Fruit fly (Drosophila melanogaster) whole organism, embryonic: ENCODE results near the gene CG7653.

ENCODE experiments used
- Aef1 ChIP-seq: fragments of 200-800 bp; sonication (Bioruptor generic); IDR thresholded peaks from 3 replicates; pipeline ENCODE4 v1.3.6; 2022; ENCODE audit warnings: missing biosample characterization, missing genetic modification characterization
- CG10431 ChIP-seq: fragments of 200-800 bp; sonication (Bioruptor generic); optimal IDR thresholded peaks from 3 replicates; lab custom pipeline; 2018; ENCODE audit warnings: missing biosample characterization, mild to moderate bottlenecking, missing genetic modification characterization
- CG10543 ChIP-seq: fragments of 200-800 bp; sonication (Bioruptor generic); optimal IDR thresholded peaks from 3 replicates; lab custom pipeline; 2017; ENCODE audit warnings: missing biosample characterization, mild to moderate bottlenecking, missing genetic modification characterization, moderate library complexity
- CG1233 ChIP-seq: fragments of 200-800 bp; sonication (Bioruptor generic); optimal IDR thresholded peaks from 4 replicates; lab custom pipeline; 2018; ENCODE audit warnings: missing biosample characterization, mild to moderate bottlenecking, missing genetic modification characterization
- CG15011 ChIP-seq: fragments of 200-800 bp; sonication (Bioruptor generic); optimal IDR thresholded peaks from 3 replicates; lab custom pipeline; 2018; ENCODE audit warnings: missing biosample characterization, mild to moderate bottlenecking, missing genetic modification characterization
- CG15269 ChIP-seq: fragments of 200-800 bp; sonication (Bioruptor generic); optimal IDR thresholded peaks from 2 replicates; lab custom pipeline; 2018; ENCODE audit warnings: missing biosample characterization, mild to moderate bottlenecking, missing genetic modification characterization, moderate library complexity
- CG17361 ChIP-seq: fragments of 200-800 bp; sonication (Bioruptor generic); IDR thresholded peaks from 3 replicates; pipeline ENCODE4 v1.3.6; 2022; ENCODE audit warnings: missing biosample characterization, missing genetic modification characterization
- CG17568 ChIP-seq: fragments of 200-800 bp; sonication (Bioruptor generic); optimal IDR thresholded peaks from 2 replicates; lab custom pipeline; 2018; ENCODE audit warnings: missing biosample characterization, mild to moderate bottlenecking, missing genetic modification characterization, moderate library complexity
- CG31365 ChIP-seq: fragments of 200-800 bp; sonication (Bioruptor generic); optimal IDR thresholded peaks from 2 replicates; lab custom pipeline; 2018; ENCODE audit warnings: missing biosample characterization, mild to moderate bottlenecking, missing genetic modification characterization
- CG32532 ChIP-seq: fragments of 200-800 bp; sonication (Bioruptor generic); IDR thresholded peaks from 2 replicates; pipeline ENCODE4 v1.3.6; 2022; ENCODE audit warnings: missing biosample characterization, missing genetic modification characterization
- CG3847 ChIP-seq: fragments of 200-800 bp; sonication (Bioruptor generic); IDR thresholded peaks from 2 replicates; pipeline ENCODE4 v1.3.6; 2022; ENCODE audit warnings: missing biosample characterization, missing genetic modification characterization
- CG6175 ChIP-seq: fragments of 200-800 bp; sonication (Bioruptor generic); IDR thresholded peaks from 3 replicates; pipeline ENCODE4 v1.3.6; 2022; ENCODE audit warnings: missing biosample characterization, missing genetic modification characterization
- CG6765 ChIP-seq: fragments of 200-800 bp; sonication (Bioruptor generic); optimal IDR thresholded peaks from 3 replicates; lab custom pipeline; 2017; ENCODE audit warnings: missing biosample characterization, mild to moderate bottlenecking, missing genetic modification characterization
- CG7271 ChIP-seq: fragments of 200-800 bp; sonication (Bioruptor generic); optimal IDR thresholded peaks from 2 replicates; lab custom pipeline; 2018; ENCODE audit warnings: missing biosample characterization, mild to moderate bottlenecking, missing genetic modification characterization, moderate library complexity
- CG8924 ChIP-seq: fragments of 200-800 bp; optimal IDR thresholded peaks from 3 replicates; lab custom pipeline; 2019; ENCODE audit warnings: missing biosample characterization, mild to moderate bottlenecking, missing genetic modification characterization, moderate library complexity
- CG9437 ChIP-seq: fragments of 200-800 bp; sonication (Bioruptor generic); optimal IDR thresholded peaks from 2 replicates; lab custom pipeline; 2018; ENCODE audit warnings: missing biosample characterization, mild to moderate bottlenecking, missing genetic modification characterization
- D19A ChIP-seq: fragments of 200-800 bp; optimal IDR thresholded peaks from 3 replicates; lab custom pipeline; 2019; ENCODE audit warnings: missing biosample characterization, mild to moderate bottlenecking, missing genetic modification characterization, moderate library complexity
- Dll ChIP-seq: fragments of 200-800 bp; sonication (Bioruptor generic); IDR thresholded peaks from 4 replicates; pipeline ENCODE4 v1.3.6; 2022; ENCODE audit warnings: missing biosample characterization, missing genetic modification characterization; ENCODE audit not compliant: partially characterized antibody
- E2f2 ChIP-seq: fragments of 200-800 bp; sonication (Bioruptor generic); IDR thresholded peaks from 2 replicates; pipeline ENCODE4 v1.3.6; 2022; ENCODE audit warnings: missing biosample characterization, missing genetic modification characterization
- Ets65A ChIP-seq: fragments of 200-800 bp; sonication (Bioruptor generic); peaks from one replicate; lab custom pipeline; 2016; ENCODE audit warnings: missing biosample characterization, missing genetic modification characterization
- HLH4C ChIP-seq: fragments of 200-800 bp; sonication (Bioruptor generic); IDR thresholded peaks from 3 replicates; pipeline ENCODE4 v1.3.6; 2022; ENCODE audit warnings: missing biosample characterization, missing genetic modification characterization; ENCODE audit not compliant: partially characterized antibody
- MBD-R2 ChIP-seq: fragments of 200-800 bp; sonication (Bioruptor generic); IDR thresholded peaks from 2 replicates; pipeline ENCODE4 v1.3.6; 2022; ENCODE audit warnings: missing biosample characterization, missing genetic modification characterization
- NFAT ChIP-seq: fragments of 200-800 bp; sonication (Bioruptor generic); IDR thresholded peaks from 2 replicates; pipeline ENCODE4 v1.3.6; 2022; ENCODE audit warnings: missing biosample characterization, missing genetic modification characterization
- NK7.1 ChIP-seq: fragments of 200-800 bp; sonication (Bioruptor generic); optimal IDR thresholded peaks from 3 replicates; lab custom pipeline; 2016; ENCODE audit warnings: missing biosample characterization, missing genetic modification characterization
- Optix ChIP-seq: fragments of 200-800 bp; sonication (Bioruptor generic); IDR thresholded peaks from 3 replicates; pipeline ENCODE4 v1.3.6; 2022; ENCODE audit warnings: missing biosample characterization, missing genetic modification characterization
- Pdp1 ChIP-seq, 2 experiments: fragments of 200-800 bp; sonication (Bioruptor generic); optimal IDR thresholded peaks; 3 replicates each; lab custom pipeline; 2016; ENCODE audit warnings: missing biosample characterization in 2 of 2, missing genetic modification characterization in 2 of 2, mild to moderate bottlenecking in 1 of 2, moderate library complexity in 1 of 2
- Rx ChIP-seq: fragments of 200-800 bp; sonication (Bioruptor generic); IDR thresholded peaks from 2 replicates; pipeline ENCODE4 v1.3.6; 2022; ENCODE audit warnings: missing biosample characterization, missing genetic modification characterization
- Side ChIP-seq: fragments of 200-800 bp; sonication (Bioruptor generic); optimal IDR thresholded peaks from 2 replicates; lab custom pipeline; 2016; ENCODE audit warnings: missing biosample characterization, missing genetic modification characterization
- Stat92E ChIP-seq, 3 experiments: fragments of >200 bp in 2 of 3; fragments of 200-800 bp in 1 of 3; sonication (Bioruptor generic) in 1 of 3; optimal IDR thresholded peaks; 2 replicates each; lab custom pipeline; 2017 to 2019; ENCODE audit warnings: missing biosample characterization in 3 of 3, missing genetic modification characterization in 3 of 3, mild to moderate bottlenecking in 1 of 3, moderate library complexity in 1 of 3
- ash1 ChIP-seq: fragments of 200-800 bp; sonication (Bioruptor generic); optimal IDR thresholded peaks from 2 replicates; lab custom pipeline; 2018; ENCODE audit warnings: missing biosample characterization, mild to moderate bottlenecking, missing genetic modification characterization
- bowl ChIP-seq: fragments of 200-800 bp; sonication (Bioruptor generic); IDR thresholded peaks from 2 replicates; pipeline ENCODE4 v1.3.6; 2022; ENCODE audit warnings: missing biosample characterization, missing genetic modification characterization
- btn ChIP-seq: fragments of 200-800 bp; sonication (Bioruptor generic); optimal IDR thresholded peaks from 2 replicates; lab custom pipeline; 2016; ENCODE audit warnings: missing biosample characterization, missing genetic modification characterization
- chinmo ChIP-seq: fragments of 200-800 bp; sonication (Bioruptor generic); IDR thresholded peaks from 4 replicates; pipeline ENCODE4 v1.3.6; 2022; ENCODE audit warnings: missing biosample characterization, missing genetic modification characterization; ENCODE audit not compliant: partially characterized antibody
- ci ChIP-seq: fragments of 200-800 bp; sonication (Bioruptor generic); IDR thresholded peaks from 3 replicates; pipeline ENCODE4 v1.3.6; 2022; ENCODE audit warnings: missing biosample characterization, missing genetic modification characterization
- fd64A ChIP-seq: fragments of 200-800 bp; sonication (Bioruptor generic); optimal IDR thresholded peaks from 3 replicates; lab custom pipeline; 2018; ENCODE audit warnings: missing biosample characterization, mild to moderate bottlenecking, missing genetic modification characterization
- hbn ChIP-seq: fragments of 200-800 bp; sonication (Bioruptor generic); IDR thresholded peaks from 2 replicates; pipeline ENCODE4 v1.3.6; 2022; ENCODE audit warnings: missing biosample characterization, missing genetic modification characterization; ENCODE audit not compliant: partially characterized antibody
- inv ChIP-seq: fragments of 200-800 bp; sonication (Bioruptor generic); IDR thresholded peaks from 2 replicates; pipeline ENCODE4 v1.3.6; 2022; ENCODE audit warnings: missing biosample characterization, missing genetic modification characterization; ENCODE audit not compliant: partially characterized antibody
- kni ChIP-seq: fragments of 200-800 bp; sonication (Bioruptor generic); optimal IDR thresholded peaks from 3 replicates; lab custom pipeline; 2017; ENCODE audit warnings: mild to moderate bottlenecking, missing biosample characterization, missing genetic modification reagents, missing genetic modification characterization
- mld ChIP-seq: fragments of 200-800 bp; sonication (Bioruptor generic); IDR thresholded peaks from 3 replicates; pipeline ENCODE4 v1.3.6; 2022; ENCODE audit warnings: missing biosample characterization, missing genetic modification characterization; ENCODE audit not compliant: partially characterized antibody
- p53 ChIP-seq: fragments of 200-800 bp; sonication (Bioruptor generic); optimal IDR thresholded peaks from 2 replicates; lab custom pipeline; 2016; ENCODE audit warnings: missing biosample characterization, missing genetic modification characterization
- pros ChIP-seq: fragments of 200-800 bp; sonication (Bioruptor generic); optimal IDR thresholded peaks from 3 replicates; lab custom pipeline; 2019; ENCODE audit warnings: missing biosample characterization, mild to moderate bottlenecking, missing genetic modification characterization, moderate library complexity
- sd ChIP-seq: fragments of 200-800 bp; sonication (Bioruptor generic); optimal IDR thresholded peaks from 3 replicates; lab custom pipeline; 2018; ENCODE audit warnings: missing biosample characterization, mild to moderate bottlenecking, missing genetic modification characterization, moderate library complexity
- shn ChIP-seq: fragments of 200-800 bp; sonication (Bioruptor generic); optimal IDR thresholded peaks from 3 replicates; lab custom pipeline; 2016; ENCODE audit warnings: missing biosample characterization, missing genetic modification characterization
- sqz ChIP-seq: fragments of 200-800 bp; sonication (Bioruptor generic); optimal IDR thresholded peaks from 3 replicates; lab custom pipeline; 2018; ENCODE audit warnings: missing biosample characterization, mild to moderate bottlenecking, missing genetic modification characterization
- usp ChIP-seq: fragments of >200 bp; optimal IDR thresholded peaks from 2 replicates; lab custom pipeline; 2017; ENCODE audit warnings: missing biosample characterization, missing genetic modification characterization
- vvl ChIP-seq: fragments of 200-800 bp; sonication (Bioruptor generic); IDR thresholded peaks from 2 replicates; pipeline ENCODE4 v1.3.6; 2022; ENCODE audit warnings: missing biosample characterization, missing genetic modification characterization

Gene CG7653

dm6 chr2L:15880056-15880455 lies at the start of gene CG7653:
CG7653 (minus strand) TSS chr2L:15880156.
- TF ChIP-seq CG7271 (tag; lab: Kevin White, UChicago) (no peak), NK7.1 (GFP tag; lab: Kevin White, UChicago) (no peak), CG15011 (no peak)

- TF ChIP-seq CG17361 (GFP tag; lab: Robert Waterston, UW) (no peak), ci (GFP tag; lab: Robert Waterston, UW) (no peak), CG1233 (GFP tag; lab: Kevin White, UChicago) (no peak), inv (GFP tag; lab: Robert Waterston, UW) (no peak), HLH4C (GFP tag; lab: Robert Waterston, UW) (no peak), ash1 (GFP tag; lab: Kevin White, UChicago) (no peak), Optix (GFP tag; lab: Robert Waterston, UW) (no peak), CG31365 (tag; lab: Kevin White, UChicago) (no peak), E2f2 (GFP tag; lab: Robert Waterston, UW) (no peak), usp (GFP tag; lab: Kevin White, UChicago) (no peak), sqz (GFP tag; lab: Kevin White, UChicago) (no peak), MBD-R2 (GFP tag; lab: Robert Waterston, UW) (no peak), CG9437 (GFP tag; lab: Kevin White, UChicago) (no peak), btn (GFP tag; lab: Kevin White, UChicago) (no peak), mld (GFP tag; lab: Robert Waterston, UW) (no peak), Pdp1 (GFP tag; optimal IDR thresholded peaks at IDR 0.05; lab: Kevin White, UChicago) (no peak), bowl (GFP tag; lab: Robert Waterston, UW) (no peak), fd64A (GFP tag; lab: Kevin White, UChicago) (no peak), D19A (tag; lab: Kevin White, UChicago) (no peak)
Observed at dm6 chr2L:15923095-15923494, 43.1 kb upstream of the CG7653 start, which contains the start of gene CG4793. CG4793 (plus strand) TSS chr2L:15923395.

- no peak for TF ChIP-seq Side
- peak; percentile 41 for TF ChIP-seq Ets65A (GFP tag; lab: Kevin White, UChicago)
- no peak for TF ChIP-seq CG3847 (GFP tag; lab: Robert Waterston, UW)
Observed at dm6 chr2L:15916588-15916987, 36.6 kb upstream of the CG7653 start, which contains the start of gene CG13244. CG13244 (plus strand) TSS chr2L:15916888.

- TF ChIP-seq vvl (GFP tag; lab: Robert Waterston, UW) (no peak), Aef1 (GFP tag; lab: Robert Waterston, UW) (peak; percentile 11; the same call in 1 of the 3 replicates), pros (GFP tag; lab: Kevin White, UChicago) (no peak), CG6765 (GFP tag; lab: Kevin White, UChicago) (no peak), Stat92E (GFP tag; optimal IDR thresholded peaks at IDR 0.05; lab: Kevin White, UChicago) (peak in 1 of 3 experiments; percentile 76), CG8924 (tag; lab: Kevin White, UChicago) (peak; percentile 91), Dll (GFP tag; lab: Robert Waterston, UW) (0 out of 4 replicates have a peak, but pooled peaks have one; percentile 44), CG10431 (GFP tag; lab: Kevin White, UChicago) (no peak), chinmo (peak; percentile 89; the same call in 2 of the 4 replicates), hbn (GFP tag; lab: Robert Waterston, UW) (0 out of 2 replicates have a peak, but pooled peaks have one; percentile 30), kni (GFP tag; lab: Kevin White, UChicago) (peak; percentile 75), p53 (GFP tag; lab: Kevin White, UChicago) (no peak), CG17568 (GFP tag; lab: Kevin White, UChicago) (no peak), CG10543 (GFP tag; lab: Kevin White, UChicago) (peak; percentile 47), shn (no peak), Rx (GFP tag; lab: Robert Waterston, UW) (no peak), NFAT (GFP tag; lab: Robert Waterston, UW) (peak; percentile 9; the same call in 1 of the 2 replicates), CG6175 (GFP tag; lab: Robert Waterston, UW) (0 out of 3 replicates have a peak, but pooled peaks have one; percentile 22), sd (tag; lab: Kevin White, UChicago) (peak; percentile 55), CG15269 (no peak), CG32532 (GFP tag; lab: Robert Waterston, UW) (0 out of 2 replicates have a peak, but pooled peaks have one; percentile 4)
Observed at dm6 chr2L:15913674-15914037, 33.7 kb upstream of the CG7653 start.
